Fruit fly (Drosophila melanogaster): ENCODE results near the gene CG31683.

dm6 chr2L:20417597-20418286 is 32.0 kb downstream of the CG31683 start:
- TF ChIP-seq usp (GFP tag; optimal IDR thresholded peaks at IDR 0.05) (no peak), sage (GFP tag; optimal IDR thresholded peaks at IDR 0.05) (peak; percentile 18)

Data from whole organism, wandering third instar larva.